Worm (Caenorhabditis elegans) whole organism, L4/young adult: ENCODE data around the gene srw-26.

ENCODE experiments used
- W03F9.2 ChIP-seq: fragments of 150-350 bp; optimal IDR thresholded peaks from 2 replicates; lab custom pipeline; 2014; ENCODE audit warnings: missing biosample characterization, missing genetic modification characterization
- dao-5 ChIP-seq: sonication (generic microtip); optimal IDR thresholded peaks from 2 replicates; lab custom pipeline; 2016; ENCODE audit warnings: missing genotype, missing genetic modification characterization, moderate library complexity, missing compliant biosample characterization
- him-1 ChIP-seq: sonication (generic microtip); optimal IDR thresholded peaks from 2 replicates; lab custom pipeline; 2016; ENCODE audit warnings: missing genotype, missing genetic modification reagents, missing genetic modification characterization, missing compliant biosample characterization

Gene srw-26

ce11 chrV:15932390-15932789 is at the start of gene srw-26:
TSS of gene srw-26 (minus strand) at chrV:15932490.
- no peak for TF ChIP-seq him-1 (tag; lab: Kevin White, UChicago)
- no peak for TF ChIP-seq W03F9.2 (tag; lab: Kevin White, UChicago)
- no peak for TF ChIP-seq dao-5 (tag; lab: Kevin White, UChicago)

ce11 chrV:15978232-15978764 is 46.0 kb upstream of the srw-26 start, which contains the start of gene oac-20:
TSS of gene oac-20 (plus strand) at chrV:15978714.
- no peak for TF ChIP-seq dao-5 (tag; lab: Kevin White, UChicago)
- TF ChIP-seq him-1 (tag; lab: Kevin White, UChicago) = no peak
- no peak for TF ChIP-seq W03F9.2 (tag; lab: Kevin White, UChicago)

ce11 chrV:15975845-15976244 is 43.6 kb upstream of the srw-26 start, which contains the start of gene clec-232:
TSS of gene clec-232 (plus strand) at chrV:15976145.
- TF ChIP-seq him-1 (tag; lab: Kevin White, UChicago) (no peak), dao-5 (tag; lab: Kevin White, UChicago) (no peak), W03F9.2 (tag; lab: Kevin White, UChicago) (no peak)

ce11 chrV:15974836-15975235 is 42.5 kb upstream of the srw-26 start, which contains the start of gene sru-22:
TSS of gene sru-22 (minus strand) at chrV:15974936.
- TF ChIP-seq dao-5 (tag; lab: Kevin White, UChicago) (no peak), W03F9.2 (tag; lab: Kevin White, UChicago) (no peak), him-1 (tag; lab: Kevin White, UChicago) (no peak)

ce11 chrV:15972484-15972883 is 40.2 kb upstream of the srw-26 start, which contains the start of gene sru-23:
TSS of gene sru-23 (minus strand) at chrV:15972584.
- TF ChIP-seq him-1 (tag; lab: Kevin White, UChicago) (no peak), W03F9.2 (tag; lab: Kevin White, UChicago) (no peak), dao-5 (tag; lab: Kevin White, UChicago) (no peak)

ce11 chrV:15970820-15971219 is 38.5 kb upstream of the srw-26 start:
- TF ChIP-seq dao-5 (tag; lab: Kevin White, UChicago) (no peak), him-1 (tag; lab: Kevin White, UChicago) (no peak), W03F9.2 (tag; lab: Kevin White, UChicago) (no peak)

- TF ChIP-seq W03F9.2 (tag; lab: Kevin White, UChicago) = no peak
- TF ChIP-seq dao-5 (tag; lab: Kevin White, UChicago) = no peak
- no peak for TF ChIP-seq him-1 (tag; lab: Kevin White, UChicago)
Measured at ce11 chrV:15969653-15970052, 37.4 kb upstream of the srw-26 start, which contains the start of gene F36G9.7. TSS of gene F36G9.7 (minus strand) at chrV:15969753.

ce11 chrV:15967542-15967941 is 35.3 kb upstream of the srw-26 start, which contains the start of gene sri-1:
TSS of gene sri-1 (minus strand) at chrV:15967642.
- TF ChIP-seq dao-5 (tag; lab: Kevin White, UChicago) (no peak), W03F9.2 (tag; lab: Kevin White, UChicago) (no peak), him-1 (tag; lab: Kevin White, UChicago) (no peak)

ce11 chrV:15965114-15965513 is 32.8 kb upstream of the srw-26 start, which contains the start of gene sri-2:
TSS of gene sri-2 (minus strand) at chrV:15965214.
- no peak for TF ChIP-seq him-1 (tag; lab: Kevin White, UChicago)
- TF ChIP-seq dao-5 (tag; lab: Kevin White, UChicago) = no peak
- no peak for TF ChIP-seq W03F9.2 (tag; lab: Kevin White, UChicago)

ce11 chrV:15959456-15959855 is 27.2 kb upstream of the srw-26 start:
- TF ChIP-seq dao-5 (tag; lab: Kevin White, UChicago) (no peak), W03F9.2 (tag; lab: Kevin White, UChicago) (no peak), him-1 (tag; lab: Kevin White, UChicago) (no peak)

- TF ChIP-seq dao-5 (tag; lab: Kevin White, UChicago) (no peak), W03F9.2 (tag; lab: Kevin White, UChicago) (no peak), him-1 (tag; lab: Kevin White, UChicago) (no peak)
Measured at ce11 chrV:15957098-15957497, 24.8 kb upstream of the srw-26 start, which contains the start of gene F36G9.3. TSS of gene F36G9.3 (plus strand) at chrV:15957398.

- TF ChIP-seq him-1 (tag; lab: Kevin White, UChicago) (no peak), dao-5 (tag; lab: Kevin White, UChicago) (no peak), W03F9.2 (tag; lab: Kevin White, UChicago) (no peak)
Measured at ce11 chrV:15955497-15955896, 23.2 kb upstream of the srw-26 start, which contains the start of gene srh-186. TSS of gene srh-186 (plus strand) at chrV:15955797.

- TF ChIP-seq him-1 (tag; lab: Kevin White, UChicago) = no peak
- TF ChIP-seq dao-5 (tag; lab: Kevin White, UChicago) = no peak
- TF ChIP-seq W03F9.2 (tag; lab: Kevin White, UChicago) = no peak
Measured at ce11 chrV:15954932-15955331, 22.6 kb upstream of the srw-26 start, which contains the start of gene srw-57. TSS of gene srw-57 (minus strand) at chrV:15955032.
